Worm (Caenorhabditis elegans) whole organism, L4/young adult: ENCODE measurements around the gene ZK1290.10.

ENCODE experiments used
- W03F9.2 ChIP-seq: fragments of 150-350 bp; optimal IDR thresholded peaks from 2 replicates; lab custom pipeline; 2014; ENCODE audit warnings: missing biosample characterization, missing genetic modification characterization
- dao-5 ChIP-seq: sonication (generic microtip); optimal IDR thresholded peaks from 2 replicates; lab custom pipeline; 2016; ENCODE audit warnings: missing genotype, missing genetic modification characterization, moderate library complexity, missing compliant biosample characterization
- him-1 ChIP-seq: sonication (generic microtip); optimal IDR thresholded peaks from 2 replicates; lab custom pipeline; 2016; ENCODE audit warnings: missing genotype, missing genetic modification reagents, missing genetic modification characterization, missing compliant biosample characterization

- TF ChIP-seq dao-5 (tag; lab: Kevin White, UChicago) (no peak), him-1 (no peak), W03F9.2 (tag; lab: Kevin White, UChicago) (no peak)
Measured at ce11 chrII:7588295-7588694, 34.6 kb upstream of the ZK1290.10 start.
